Worm (Caenorhabditis elegans): Measurements from ENCODE around the gene C10E2.5.

ce11 chrX:16795978-16796377, 41.6 kb upstream of the C10E2.5 start, which contains the start of gene aak-2:
- TF ChIP-seq elt-1 (tag; optimal IDR thresholded peaks at IDR 0.05; ENCODE audit: borderline replicate concordance, insufficient read depth), result no peak
- no peak for TF ChIP-seq cnd-1 (tag; optimal IDR thresholded peaks at IDR 0.05)
- no peak for TF ChIP-seq unc-39 (tag; optimal IDR thresholded peaks at IDR 0.05)
- TF ChIP-seq lin-13 (tag; optimal IDR thresholded peaks at IDR 0.05), result no peak
- no peak for TF ChIP-seq nhr-28 (tag; optimal IDR thresholded peaks at IDR 0.05)
